Fruit fly (Drosophila melanogaster) whole organism, adult: ENCODE results near the gene Sfp33A4.

ENCODE experiments used
- CG11617 ChIP-seq: fragments of 200-800 bp; sonication (Bioruptor generic); optimal IDR thresholded peaks from 2 replicates; lab custom pipeline; 2017; ENCODE audit warnings: mild to moderate bottlenecking, missing biosample characterization, missing genetic modification reagents, missing genetic modification characterization
- CG12768 ChIP-seq: fragments of 200-800 bp; sonication (Bioruptor generic); optimal IDR thresholded peaks from 2 replicates; lab custom pipeline; 2017; ENCODE audit warnings: missing biosample characterization, missing genetic modification characterization, mild to moderate bottlenecking, moderate library complexity, missing genetic modification reagents
- CG14711 ChIP-seq: fragments of 200-800 bp; sonication (Bioruptor generic); optimal IDR thresholded peaks from 2 replicates; lab custom pipeline; 2018; ENCODE audit warnings: missing biosample characterization, mild to moderate bottlenecking, missing genetic modification characterization, moderate library complexity
- CG1620 ChIP-seq: fragments of 200-800 bp; sonication (Bioruptor generic); optimal IDR thresholded peaks from 2 replicates; lab custom pipeline; 2016; ENCODE audit warnings: missing biosample characterization, missing genetic modification characterization
- CG5204 ChIP-seq: fragments of 200-800 bp; sonication (Bioruptor generic); optimal IDR thresholded peaks from 2 replicates; lab custom pipeline; 2016; ENCODE audit warnings: missing biosample characterization, missing genetic modification characterization
- CG7045 ChIP-seq: fragments of 200-800 bp; sonication (Bioruptor generic); optimal IDR thresholded peaks from 2 replicates; lab custom pipeline; 2017; ENCODE audit warnings: missing biosample characterization, mild to moderate bottlenecking, missing genetic modification characterization
- CG7101 ChIP-seq: fragments of 200-800 bp; sonication (Bioruptor generic); optimal IDR thresholded peaks from 2 replicates; lab custom pipeline; 2018; ENCODE audit warnings: missing biosample characterization, mild to moderate bottlenecking, missing genetic modification characterization, moderate library complexity
- Clk ChIP-seq: fragments of 200-800 bp; sonication (Bioruptor generic); optimal IDR thresholded peaks from 2 replicates; lab custom pipeline; 2017; ENCODE audit warnings: missing biosample characterization, missing genetic modification characterization
- Crg-1 ChIP-seq: fragments of 200-800 bp; sonication (Bioruptor generic); optimal IDR thresholded peaks from 2 replicates; lab custom pipeline; 2016; ENCODE audit warnings: missing biosample characterization, missing genetic modification characterization
- Hr96 ChIP-seq: fragments of 200-800 bp; sonication (Bioruptor generic); optimal IDR thresholded peaks from 2 replicates; lab custom pipeline; 2016; ENCODE audit warnings: missing biosample characterization, missing genetic modification characterization
- Mnt ChIP-seq: fragments of 200-800 bp; sonication (Bioruptor generic); optimal IDR thresholded peaks from 2 replicates; lab custom pipeline; 2016; ENCODE audit warnings: missing biosample characterization, mild to moderate bottlenecking, missing genetic modification characterization
- bab1 ChIP-seq: fragments of 200-800 bp; sonication (Bioruptor generic); optimal IDR thresholded peaks from 3 replicates; lab custom pipeline; 2019; ENCODE audit warnings: missing biosample characterization, mild to moderate bottlenecking, missing genetic modification characterization, moderate library complexity
- cic ChIP-seq: fragments of 200-800 bp; sonication (Bioruptor generic); optimal IDR thresholded peaks from 2 replicates; lab custom pipeline; 2017; ENCODE audit warnings: missing biosample characterization, mild to moderate bottlenecking, missing genetic modification characterization, moderate library complexity
- cnc ChIP-seq, 2 experiments: fragments of >200 bp; optimal IDR thresholded peaks; 2 replicates each; lab custom pipeline; 2017
- ovo ChIP-seq: fragments of 200-800 bp; sonication (Bioruptor generic); optimal IDR thresholded peaks from 2 replicates; lab custom pipeline; 2016; ENCODE audit warnings: missing biosample characterization, missing genetic modification characterization
- pad ChIP-seq: fragments of 200-800 bp; sonication (Bioruptor generic); optimal IDR thresholded peaks from 3 replicates; lab custom pipeline; 2017; ENCODE audit warnings: missing biosample characterization, missing genetic modification characterization, mild to moderate bottlenecking, moderate library complexity, missing genetic modification reagents
- tj ChIP-seq: fragments of 200-800 bp; sonication (Bioruptor generic); optimal IDR thresholded peaks from 3 replicates; lab custom pipeline; 2017; ENCODE audit warnings: missing biosample characterization, mild to moderate bottlenecking, missing genetic modification characterization, moderate library complexity
- toe ChIP-seq: fragments of 200-800 bp; sonication (Bioruptor generic); optimal IDR thresholded peaks from 2 replicates; lab custom pipeline; 2016; ENCODE audit warnings: missing biosample characterization, missing genetic modification characterization

Sfp33A4 gene

dm6 chr2L:11870867-11871452 lies 33.9 kb downstream of the Sfp33A4 start:
- no peak for TF ChIP-seq CG7101 (tag; lab: Kevin White, UChicago)
- TF ChIP-seq tj (GFP tag; lab: Kevin White, UChicago) = no peak
- TF ChIP-seq Mnt (GFP tag; lab: Kevin White, UChicago) = no peak
- no peak for TF ChIP-seq pad (GFP tag; lab: Kevin White, UChicago)
- TF ChIP-seq Hr96 (GFP tag; lab: Kevin White, UChicago) = no peak
- TF ChIP-seq CG7045 = no peak

DNA sequence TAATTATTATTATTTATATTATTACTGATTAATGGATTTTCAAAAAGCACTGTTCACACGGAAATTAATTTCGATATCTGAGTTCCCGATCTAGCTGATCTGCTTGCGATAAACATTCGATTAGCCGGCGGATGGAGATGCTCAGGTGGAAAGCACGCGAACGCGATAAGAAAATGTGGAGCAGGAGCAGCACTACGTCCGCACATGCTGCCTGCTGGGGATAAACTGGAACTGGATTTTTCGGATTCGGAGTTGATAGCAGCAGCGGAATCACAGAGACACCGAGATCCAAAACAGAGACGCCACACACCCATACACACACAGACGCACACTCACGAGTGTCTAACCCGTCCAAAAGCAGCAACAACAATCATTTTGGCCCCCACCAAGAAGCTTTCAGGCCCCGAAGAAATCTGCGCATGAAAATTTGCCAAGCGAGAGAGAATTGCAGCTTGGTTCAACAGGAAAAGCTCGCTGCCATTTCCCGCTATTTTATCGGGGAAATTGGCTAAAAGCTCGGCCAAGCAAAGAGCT lies 37.3 kb downstream of the Sfp33A4 start:
- TF ChIP-seq CG12768 = no peak
- no peak for TF ChIP-seq tj (GFP tag; lab: Kevin White, UChicago)
- no peak for TF ChIP-seq Crg-1 (GFP tag; lab: Kevin White, UChicago)
- no peak for TF ChIP-seq Hr96 (GFP tag; lab: Kevin White, UChicago)
- TF ChIP-seq Mnt (GFP tag; lab: Kevin White, UChicago) = no peak
- TF ChIP-seq Clk (GFP tag; lab: Kevin White, UChicago) = no peak
- no peak for TF ChIP-seq ovo (GFP tag; lab: Kevin White, UChicago)
- TF ChIP-seq CG1620 (GFP tag; lab: Kevin White, UChicago) = no peak
- TF ChIP-seq CG7101 (tag; lab: Kevin White, UChicago) = no peak
- no peak for TF ChIP-seq CG11617 (GFP tag; lab: Kevin White, UChicago)

DNA sequence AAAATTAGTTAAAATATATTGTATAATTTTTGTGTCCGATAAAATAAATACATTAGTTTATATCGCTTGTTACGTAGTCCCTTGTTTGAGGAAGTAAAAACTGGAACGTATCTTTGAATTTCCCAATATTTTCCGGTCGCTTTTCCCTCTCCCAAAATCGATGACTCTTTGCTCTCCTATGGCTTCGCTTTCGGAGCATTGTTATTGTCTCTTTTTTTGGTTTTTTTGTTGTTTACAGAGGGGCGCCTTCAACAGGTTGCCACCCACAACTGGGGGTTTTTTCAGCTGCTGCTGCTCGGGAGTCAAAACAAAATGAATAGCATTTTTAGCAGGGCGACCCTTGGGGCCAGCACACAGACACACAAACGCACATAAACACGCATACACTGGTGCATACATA lies 37.8 kb downstream of the Sfp33A4 start:
- no peak for TF ChIP-seq Clk (GFP tag; lab: Kevin White, UChicago)
- no peak for TF ChIP-seq toe
- TF ChIP-seq CG7101 (tag; lab: Kevin White, UChicago) = no peak
- TF ChIP-seq CG11617 (GFP tag; lab: Kevin White, UChicago) = no peak
- TF ChIP-seq cnc (optimal IDR thresholded peaks at IDR 0.05; lab: Kevin White, UChicago) = no peak
- TF ChIP-seq cic = no peak
- TF ChIP-seq pad (GFP tag; lab: Kevin White, UChicago) = no peak
- no peak for TF ChIP-seq CG14711 (tag; lab: Kevin White, UChicago)
- TF ChIP-seq bab1 (GFP tag; lab: Kevin White, UChicago) = no peak
- no peak for TF ChIP-seq CG5204 (GFP tag; lab: Kevin White, UChicago)

DNA sequence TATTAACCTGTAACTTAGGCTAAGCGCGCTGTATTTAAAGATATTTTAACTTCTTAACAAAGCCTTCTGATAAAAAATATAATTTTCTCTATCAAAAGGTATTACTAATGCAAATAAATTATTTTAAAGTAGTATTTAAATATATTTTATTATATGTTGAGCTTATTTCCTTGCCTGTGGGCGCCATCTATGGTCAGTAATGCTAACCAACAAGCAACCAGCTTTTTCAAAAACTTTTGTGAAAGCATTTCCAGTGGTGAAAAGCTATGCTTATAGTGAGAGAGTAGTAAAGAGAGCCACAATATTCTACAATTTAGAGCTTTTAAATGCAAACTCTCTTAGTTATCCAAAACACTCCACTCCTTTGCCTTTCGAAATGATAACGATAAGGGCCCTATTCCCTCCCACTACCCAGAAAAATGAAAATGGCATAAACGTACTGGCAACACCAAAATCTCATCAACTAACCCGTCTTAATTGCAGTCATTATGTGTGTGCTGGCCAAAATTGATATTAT lies 41.8 kb downstream of the Sfp33A4 start:
- TF ChIP-seq pad (GFP tag; lab: Kevin White, UChicago) (no peak), cic (no peak), Clk (GFP tag; lab: Kevin White, UChicago) (no peak), ovo (GFP tag; lab: Kevin White, UChicago) (no peak), CG11617 (GFP tag; lab: Kevin White, UChicago) (no peak), CG14711 (tag; lab: Kevin White, UChicago) (no peak), bab1 (GFP tag; lab: Kevin White, UChicago) (no peak)
